Worm (Caenorhabditis elegans): Measurements from ENCODE around the gene F13E6.1.

DNA sequence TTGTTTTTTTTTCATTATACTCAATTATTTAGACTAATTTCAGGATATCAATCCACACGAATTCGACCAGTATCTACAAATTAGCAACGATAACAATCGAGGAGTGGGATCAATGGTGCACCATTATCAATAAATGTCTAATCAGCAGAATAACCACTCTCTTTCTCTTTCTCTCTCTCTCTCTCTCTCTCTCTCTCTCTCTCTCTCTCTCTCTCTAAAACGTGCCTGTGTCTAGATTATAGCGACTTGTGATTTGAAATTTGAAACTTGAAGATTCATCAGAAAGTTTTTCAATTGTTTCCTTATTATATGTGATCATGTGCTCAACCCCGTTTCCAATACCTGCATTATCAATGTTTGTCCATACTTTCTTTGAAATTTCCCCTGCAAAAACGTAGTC lies 17.3 kb upstream of the F13E6.1 start:
- TF ChIP-seq elt-3 (tag; optimal IDR thresholded peaks at IDR 0.05) (no peak), lin-39 (tag; optimal IDR thresholded peaks at IDR 0.05) (no peak), ama-1 (optimal IDR thresholded peaks at IDR 0.05) (no peak), ztf-11 (tag; optimal IDR thresholded peaks at IDR 0.05) (no peak), unc-62 (GFP tag; optimal IDR thresholded peaks at IDR 0.05) (no peak), ZK546.5 (tag; optimal IDR thresholded peaks at IDR 0.05) (no peak), lsy-2 (tag; optimal IDR thresholded peaks at IDR 0.05) (no peak), nhr-6 (tag; optimal IDR thresholded peaks at IDR 0.05) (no peak), R02D3.7 (tag; optimal IDR thresholded peaks at IDR 0.05) (no peak), C34F6.9 (tag; optimal IDR thresholded peaks at IDR 0.05) (no peak)

Data from whole organism, L2 larva.